Worm (Caenorhabditis elegans): ENCODE measurements around the gene tars-1.

Gene tars-1

DNA sequence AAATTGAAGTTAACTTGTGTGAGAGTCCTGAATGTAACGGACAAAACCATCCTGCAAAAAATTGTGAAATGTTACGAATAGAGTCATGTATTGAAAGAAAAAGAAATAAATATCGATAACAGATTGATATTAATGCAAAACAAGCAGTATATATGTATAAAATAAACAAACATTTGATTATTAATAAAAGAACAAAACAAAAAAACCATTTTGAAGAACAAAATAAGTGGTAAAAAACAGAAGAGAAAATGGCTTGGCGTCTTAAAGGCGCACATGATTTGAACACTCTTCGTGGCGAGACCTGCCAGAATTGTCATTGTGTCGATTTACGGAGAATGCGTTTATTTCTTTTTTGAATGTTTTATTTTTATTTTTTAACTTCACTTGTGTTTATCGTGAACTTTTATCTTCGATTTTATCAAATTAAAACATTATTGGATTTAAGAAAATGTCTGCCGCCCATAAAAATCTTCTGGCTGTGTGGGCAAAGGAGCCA lies 42.7 kb downstream of the tars-1 start, which contains the start of the genes rad-23 and rpn-12 (continued):
- TF ChIP-seq dsc-1 (tag; optimal IDR thresholded peaks at IDR 0.05) (peak; percentile 19), nhr-28 (tag; optimal IDR thresholded peaks at IDR 0.05) (no peak), unc-86 (tag; optimal IDR thresholded peaks at IDR 0.05) (peak; percentile 21), elt-3 (tag; optimal IDR thresholded peaks at IDR 0.05) (peak in 2 of 6 experiments; percentile 12 to 47), zip-4 (GFP tag; optimal IDR thresholded peaks at IDR 0.05) (no peak), elt-2 (tag; optimal IDR thresholded peaks at IDR 0.05) (no peak), fos-1 (tag; optimal IDR thresholded peaks at IDR 0.05) (peak; percentile 15), lin-14 (GFP tag; optimal IDR thresholded peaks at IDR 0.05) (peak; percentile 61), irx-1 (tag; optimal IDR thresholded peaks at IDR 0.05) (no peak), nhr-19 (GFP tag; conservative IDR thresholded peaks at IDR 0.05) (no peak; the same call in 1 of the 2 replicates), fkh-10 (GFP tag; optimal IDR thresholded peaks at IDR 0.05) (no peak), nhr-90 (tag; optimal IDR thresholded peaks at IDR 0.05; ENCODE audit: poor library complexity) (peak; percentile 24), hlh-17 (GFP tag; optimal IDR thresholded peaks at IDR 0.05; ENCODE audit: borderline replicate concordance) (no peak), tbx-2 (tag; optimal IDR thresholded peaks at IDR 0.05) (peak; percentile 41)

DNA sequence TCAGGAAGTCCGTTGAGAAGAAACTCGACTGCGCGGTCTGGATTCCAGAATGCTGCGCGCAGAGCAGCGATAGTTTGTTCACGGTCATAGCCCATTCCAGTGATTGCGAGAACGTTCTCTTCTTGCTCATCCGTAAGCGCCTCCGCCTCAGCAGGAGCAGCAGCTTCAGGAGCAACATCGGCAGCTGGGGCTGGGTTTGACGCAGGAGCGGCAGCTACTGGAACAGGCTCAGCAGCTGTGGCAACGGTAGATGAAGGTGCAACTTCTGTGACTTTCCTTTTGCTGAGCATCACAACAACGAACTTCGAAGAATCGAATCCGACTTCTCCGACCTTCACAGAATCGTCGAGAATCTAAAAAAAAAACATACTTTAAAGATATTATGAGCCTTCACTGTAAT lies 43.3 kb downstream of the tars-1 start:
- TF ChIP-seq nhr-85 (tag) (no peak), mdl-1 (tag; optimal IDR thresholded peaks at IDR 0.05) (no peak), C16A3.4 (tag; optimal IDR thresholded peaks at IDR 0.05) (no peak), F16B12.6 (tag; optimal IDR thresholded peaks at IDR 0.05) (no peak), rnt-1 (tag; optimal IDR thresholded peaks at IDR 0.05) (no peak), ceh-82 (tag; optimal IDR thresholded peaks at IDR 0.05) (no peak), swsn-7 (tag; optimal IDR thresholded peaks at IDR 0.05) (no peak), hlh-4 (tag; optimal IDR thresholded peaks at IDR 0.05) (no peak), alr-1 (tag; optimal IDR thresholded peaks at IDR 0.05; ENCODE audit: borderline replicate concordance) (no peak), ztf-4 (tag; optimal IDR thresholded peaks at IDR 0.05) (no peak)

DNA sequence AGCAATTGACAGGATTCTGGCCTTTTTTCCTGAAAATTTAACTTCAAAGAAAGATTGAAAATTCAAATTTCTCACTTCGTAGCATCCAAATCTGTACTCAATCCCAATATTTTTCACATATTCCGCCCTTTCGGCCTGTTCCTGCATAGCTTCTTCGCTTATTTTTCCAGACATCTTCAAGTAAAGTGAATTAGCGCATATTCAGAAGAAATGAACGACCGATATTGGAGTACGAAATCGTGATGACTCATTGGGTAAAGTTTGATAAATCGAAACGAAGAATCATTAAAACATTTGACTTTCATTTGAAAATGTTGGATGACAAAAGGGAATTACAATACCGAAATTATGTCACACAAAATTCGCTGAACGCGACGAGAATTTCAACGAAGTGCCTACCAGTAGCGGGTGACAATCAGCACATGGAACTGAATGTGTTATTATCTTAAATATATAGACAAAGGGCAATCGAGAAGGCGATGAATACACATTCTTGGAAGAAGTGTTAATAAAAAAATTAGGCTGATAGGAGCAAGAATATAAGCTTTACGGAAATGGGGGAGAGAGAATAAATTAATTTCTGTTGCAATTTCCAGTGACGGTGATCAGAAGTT lies 44.4 kb downstream of the tars-1 start, which contains the start of gene coa-7:
TSS of gene coa-7 (minus strand) at position 174 of the 614 bp plus-strand sequence.
- TF ChIP-seq nhr-85 (tag) = peak; percentile 57
- no peak for TF ChIP-seq tbx-2 (tag; optimal IDR thresholded peaks at IDR 0.05)

DNA sequence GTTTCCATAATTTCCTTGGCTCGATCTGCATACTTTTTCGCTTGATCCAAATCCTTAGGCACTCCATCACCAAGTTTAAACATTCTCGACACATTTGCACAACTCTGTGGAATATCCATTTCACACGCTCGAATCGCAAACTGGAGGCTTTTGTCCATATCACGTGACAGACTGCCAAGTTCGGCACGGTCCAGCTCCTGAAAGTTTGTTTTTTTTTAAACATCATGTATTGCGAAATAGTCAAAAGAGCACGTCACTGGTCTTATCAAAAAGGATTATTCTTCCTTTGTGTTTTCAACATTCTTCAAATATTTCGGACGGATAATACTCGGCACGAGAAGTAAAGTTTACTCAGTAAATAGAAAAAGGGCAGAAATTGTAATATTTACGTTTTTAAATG lies 46.2 kb downstream of the tars-1 start:
- peak; percentile 5 for TF ChIP-seq elt-2 (tag; optimal IDR thresholded peaks at IDR 0.05)
- peak; percentile 63 for TF ChIP-seq zip-4 (GFP tag; optimal IDR thresholded peaks at IDR 0.05)
- peak in 1 of 2 experiments; percentile 9 for TF ChIP-seq lin-35 (GFP tag; optimal IDR thresholded peaks at IDR 0.05)
- TF ChIP-seq nhr-11 (tag; optimal IDR thresholded peaks at IDR 0.05) = no peak
- TF ChIP-seq skn-1 (tag; optimal IDR thresholded peaks at IDR 0.05) = peak; percentile 21

DNA sequence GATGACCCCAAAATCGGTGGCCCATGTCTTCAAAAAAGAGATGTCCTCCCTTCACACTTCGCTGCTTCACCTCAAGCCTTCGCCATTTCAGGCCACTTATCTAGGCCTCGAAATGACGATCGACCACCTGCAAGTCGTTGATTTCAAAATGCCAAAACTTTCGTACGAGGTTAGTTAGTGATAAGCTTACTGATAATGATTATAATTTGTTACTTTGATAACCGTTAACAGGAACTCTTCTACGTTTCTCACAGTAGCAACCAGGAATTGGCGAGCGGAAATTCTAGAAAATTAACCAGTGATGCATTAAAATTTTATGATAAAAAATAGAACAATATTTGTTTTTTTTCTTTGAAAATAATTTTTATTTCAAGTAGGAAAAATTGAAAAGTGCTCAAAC lies 48.6 kb downstream of the tars-1 start:
- TF ChIP-seq nhr-11 (tag; optimal IDR thresholded peaks at IDR 0.05) = no peak
- no peak for TF ChIP-seq efl-1 (optimal IDR thresholded peaks at IDR 0.05)
- peak in 1 of 2 experiments; percentile 88 for TF ChIP-seq efl-1 (GFP tag; optimal IDR thresholded peaks at IDR 0.05 in 1 of 2)
- TF ChIP-seq elt-2 (tag; optimal IDR thresholded peaks at IDR 0.05) = peak; percentile 73

DNA sequence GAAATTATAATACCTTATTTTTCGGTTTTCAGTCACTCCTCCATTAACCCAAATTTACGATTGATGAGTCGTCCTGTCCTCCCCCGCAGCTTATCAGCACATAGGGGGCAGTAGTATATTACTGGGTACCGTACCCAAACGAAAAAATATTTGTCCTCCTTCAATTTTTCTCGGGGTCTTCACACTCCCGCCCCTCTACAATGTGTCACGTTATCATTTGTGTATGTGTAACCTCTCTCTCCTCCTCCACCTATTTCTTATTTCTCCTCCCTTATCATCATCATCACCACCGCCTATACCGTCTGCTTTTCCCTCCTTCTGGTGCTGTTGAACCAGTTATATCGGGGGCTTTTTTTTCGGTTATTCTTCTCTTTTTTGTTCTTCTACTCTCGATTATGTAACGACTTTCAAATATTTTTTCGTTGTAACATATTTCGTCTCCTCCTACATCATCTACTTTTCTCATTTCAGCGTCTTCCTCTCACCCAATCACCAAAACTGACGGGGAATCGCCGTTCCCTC lies 49.1 kb downstream of the tars-1 start, which contains the start of gene ghi-1:
TSS of gene ghi-1 (plus strand) at position 472 of the 522 bp plus-strand sequence.
- no peak for TF ChIP-seq tbx-2 (tag; optimal IDR thresholded peaks at IDR 0.05)
- TF ChIP-seq nhr-11 (tag; optimal IDR thresholded peaks at IDR 0.05) = no peak
- no peak for TF ChIP-seq mef-2 (tag; optimal IDR thresholded peaks at IDR 0.05)
- no peak for TF ChIP-seq ets-5 (GFP tag; IDR thresholded peaks at IDR 0.05)
- peak; percentile 3 for TF ChIP-seq nhr-20 (tag; optimal IDR thresholded peaks at IDR 0.05)
- TF ChIP-seq vab-15 (tag; optimal IDR thresholded peaks at IDR 0.05) = no peak
- TF ChIP-seq ces-1 (GFP tag; optimal IDR thresholded peaks at IDR 0.05) = no peak
- no peak for TF ChIP-seq hpl-2 (GFP tag; optimal IDR thresholded peaks at IDR 0.05)
- TF ChIP-seq efl-3 (GFP tag; optimal IDR thresholded peaks at IDR 0.05) = no peak
- peak; percentile 10 for TF ChIP-seq skn-1 (tag; optimal IDR thresholded peaks at IDR 0.05)
- TF ChIP-seq nhr-12 (tag; optimal IDR thresholded peaks at IDR 0.05) = no peak
- no peak for TF ChIP-seq mep-1 (tag; optimal IDR thresholded peaks at IDR 0.05)
- no peak for TF ChIP-seq fkh-8 (tag; optimal IDR thresholded peaks at IDR 0.05)
- no peak for TF ChIP-seq nhr-76 (tag; optimal IDR thresholded peaks at IDR 0.05)
- no peak for TF ChIP-seq swsn-7 (tag; optimal IDR thresholded peaks at IDR 0.05)
- TF ChIP-seq lin-14 (GFP tag; optimal IDR thresholded peaks at IDR 0.05) = peak; percentile 12
- no peak for TF ChIP-seq egl-27 (tag; optimal IDR thresholded peaks at IDR 0.05)
- no peak for TF ChIP-seq unc-130 (tag; optimal IDR thresholded peaks at IDR 0.05)
